Worm (Caenorhabditis elegans) whole organism, L3 larva: Measurements from ENCODE around the gene ltah-1.1.

Experiments
- aly-2 ChIP-seq: fragments of 150-350 bp; optimal IDR thresholded peaks from 2 replicates; lab custom pipeline; 2014; ENCODE audit warnings: missing biosample characterization, missing genetic modification characterization
- ama-1 ChIP-seq: fragments of 150-350 bp; optimal IDR thresholded peaks from 2 replicates; lab custom pipeline; 2018
- nfya-1 ChIP-seq: sonication (generic microtip); optimal IDR thresholded peaks from 2 replicates; lab custom pipeline; 2017; ENCODE audit warnings: missing genetic modification characterization, mild to moderate bottlenecking, missing compliant biosample characterization, antibody characterized with exemption, moderate library complexity; ENCODE audit not compliant: insufficient read depth
- pha-4 ChIP-seq: fragments of 150-350 bp; optimal IDR thresholded peaks from 2 replicates; lab custom pipeline; 2014; ENCODE audit warnings: missing biosample characterization, missing genetic modification reagents, missing genetic modification characterization
- ztf-4 ChIP-seq: fragments of 150-350 bp; optimal IDR thresholded peaks from 2 replicates; lab custom pipeline; 2014; ENCODE audit warnings: missing biosample characterization, missing genetic modification characterization

DNA sequence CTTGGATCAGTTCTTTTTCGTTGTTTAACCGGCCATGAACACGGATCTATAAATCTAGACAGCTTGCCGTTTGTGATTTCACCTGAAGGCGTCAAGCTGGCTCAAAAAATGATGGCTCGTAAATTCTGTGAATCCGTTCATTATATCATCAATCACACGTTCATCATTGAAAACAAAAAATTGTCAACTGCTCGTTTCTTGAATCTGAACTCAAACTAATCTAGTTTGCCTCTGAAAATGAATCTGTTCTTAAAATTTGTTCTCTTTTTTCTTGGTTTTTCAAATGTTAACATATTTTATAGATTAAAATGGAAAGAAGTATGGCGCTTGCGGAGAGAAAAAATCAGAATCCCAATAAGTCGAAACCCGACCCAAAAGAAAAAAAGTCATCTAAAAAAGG is 11.3 kb downstream of the ltah-1.1 start, which contains the start of gene C42C1.8:
- no peak for TF ChIP-seq ama-1 (lab: Kevin White, UChicago)
- no peak for TF ChIP-seq nfya-1
- no peak for TF ChIP-seq aly-2
- no peak for TF ChIP-seq pha-4 (tag; lab: Kevin White, UChicago)
- no peak for TF ChIP-seq ztf-4
